Worm (Caenorhabditis elegans) whole organism, L4/young adult: ENCODE data around the gene hmit-1.1.

Experiments used
- W03F9.2 ChIP-seq: fragments of 150-350 bp; optimal IDR thresholded peaks from 2 replicates; lab custom pipeline; 2014; ENCODE audit warnings: missing biosample characterization, missing genetic modification characterization
- dao-5 ChIP-seq: sonication (generic microtip); optimal IDR thresholded peaks from 2 replicates; lab custom pipeline; 2016; ENCODE audit warnings: missing genotype, missing genetic modification characterization, moderate library complexity, missing compliant biosample characterization
- him-1 ChIP-seq: sonication (generic microtip); optimal IDR thresholded peaks from 2 replicates; lab custom pipeline; 2016; ENCODE audit warnings: missing genotype, missing genetic modification reagents, missing genetic modification characterization, missing compliant biosample characterization

Gene hmit-1.1

DNA sequence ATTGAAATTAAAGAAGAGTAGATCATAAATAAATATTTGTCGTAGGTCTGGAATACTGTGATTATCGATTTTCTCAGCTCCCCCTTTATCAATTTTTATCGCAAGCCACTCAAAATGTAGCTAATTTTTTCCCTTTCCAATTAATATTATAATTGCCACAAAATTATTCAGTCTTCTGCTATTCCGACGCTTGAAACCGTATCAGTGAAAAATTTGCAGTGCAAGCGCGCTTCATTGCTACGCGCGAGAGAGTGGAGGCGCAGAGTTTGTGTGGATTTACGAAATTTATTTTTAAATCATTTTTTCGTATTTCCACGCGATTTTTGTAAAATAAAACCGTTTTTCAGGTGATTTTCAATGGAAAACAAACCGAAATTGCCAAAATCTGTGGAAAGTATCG is 17.0 kb downstream of the hmit-1.1 start, which contains the start of gene ints-5:
TSS of gene ints-5 (plus strand) at position 348 of the 400 bp plus-strand sequence.
- TF ChIP-seq W03F9.2 (tag; lab: Kevin White, UChicago) (peak; percentile 40), dao-5 (tag; lab: Kevin White, UChicago) (no peak)

DNA sequence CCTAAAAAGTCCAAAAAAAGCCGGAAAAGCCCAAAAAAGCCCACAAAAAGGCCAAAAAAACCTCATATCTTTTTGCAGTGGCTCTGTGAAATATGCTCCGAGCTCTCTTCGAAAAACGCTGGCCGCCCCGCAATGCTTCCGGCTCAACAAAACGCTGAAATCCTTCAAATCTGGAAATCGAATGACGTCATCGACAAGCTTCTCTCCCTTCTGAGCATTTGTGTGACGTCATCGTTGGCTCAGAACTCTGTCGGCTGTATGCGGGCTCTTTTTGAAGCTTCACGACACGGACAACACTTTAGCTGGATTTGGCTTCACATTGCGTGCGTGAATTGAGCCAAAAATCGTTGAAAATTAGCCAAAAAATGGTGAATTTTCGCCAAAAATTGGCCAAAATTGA is 19.4 kb downstream of the hmit-1.1 start:
- no peak for TF ChIP-seq dao-5 (tag; lab: Kevin White, UChicago)
- TF ChIP-seq W03F9.2 (tag; lab: Kevin White, UChicago) = no peak
- TF ChIP-seq him-1 (tag; lab: Kevin White, UChicago) = no peak

- TF ChIP-seq dao-5 (tag; lab: Kevin White, UChicago) (no peak), him-1 (tag; lab: Kevin White, UChicago) (no peak), W03F9.2 (tag; lab: Kevin White, UChicago) (no peak)
Observed at ce11 chrV:18553750-18554149, 37.2 kb downstream of the hmit-1.1 start, which contains the start of gene Y51A2D.8. Gene Y51A2D.8 (minus strand): TSS chrV:18553850.

DNA sequence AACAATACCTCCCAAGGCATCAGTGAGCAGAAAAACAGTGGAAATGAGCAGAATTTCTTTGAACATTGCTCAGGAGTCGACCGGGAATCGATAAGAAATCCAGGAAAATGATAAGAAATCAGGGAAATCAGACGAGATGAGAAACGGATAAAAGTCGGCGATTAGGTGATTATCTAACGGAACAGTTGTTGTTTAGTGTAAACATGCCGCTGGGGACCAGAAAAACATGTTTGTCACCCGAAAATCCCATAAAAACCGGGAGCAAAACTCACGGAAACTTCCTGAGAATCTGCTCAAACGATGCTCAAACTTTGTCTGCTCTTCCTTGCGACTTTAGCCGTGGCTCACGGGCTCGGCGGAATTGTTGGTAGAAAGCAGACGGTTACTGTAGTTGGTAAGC is 39.9 kb downstream of the hmit-1.1 start, which contains the start of the genes ttr-24 and ttr-25:
TSS of gene ttr-24 (minus strand) at position 156 of the 400 bp plus-strand sequence.
TSS of gene ttr-25 (plus strand) at position 227 of the 400 bp plus-strand sequence.
- TF ChIP-seq dao-5 (tag; lab: Kevin White, UChicago) (no peak), him-1 (tag; lab: Kevin White, UChicago) (no peak), W03F9.2 (tag; lab: Kevin White, UChicago) (no peak)

DNA sequence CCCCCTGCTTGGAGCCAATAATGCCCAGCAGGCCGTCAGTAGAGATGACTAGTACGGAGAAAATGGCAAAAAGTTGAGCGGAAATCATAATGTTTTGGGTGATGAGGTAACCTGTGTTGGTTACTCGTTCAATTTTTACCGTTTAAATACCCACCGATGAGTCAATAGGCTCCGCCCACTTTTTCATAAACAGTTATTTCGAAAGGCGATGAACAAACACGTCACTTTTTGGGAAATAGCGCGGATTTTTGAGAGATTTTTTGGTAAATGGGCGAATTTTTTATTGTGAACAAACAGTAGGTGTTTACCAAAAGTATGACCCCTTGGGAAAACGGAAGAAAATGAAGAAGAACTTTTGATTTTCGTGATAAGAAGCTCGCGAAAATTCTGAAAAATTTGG is 43.6 kb downstream of the hmit-1.1 start, which contains the start of gene ttr-26:
TSS of gene ttr-26 (minus strand) at position 101 of the 400 bp plus-strand sequence.
- TF ChIP-seq him-1 (tag; lab: Kevin White, UChicago) (no peak), dao-5 (tag; lab: Kevin White, UChicago) (no peak), W03F9.2 (tag; lab: Kevin White, UChicago) (no peak)

- TF ChIP-seq W03F9.2 (tag; lab: Kevin White, UChicago) (no peak), him-1 (tag; lab: Kevin White, UChicago) (no peak), dao-5 (tag; lab: Kevin White, UChicago) (no peak)
Observed at ce11 chrV:18560944-18561343, 44.4 kb downstream of the hmit-1.1 start.

DNA sequence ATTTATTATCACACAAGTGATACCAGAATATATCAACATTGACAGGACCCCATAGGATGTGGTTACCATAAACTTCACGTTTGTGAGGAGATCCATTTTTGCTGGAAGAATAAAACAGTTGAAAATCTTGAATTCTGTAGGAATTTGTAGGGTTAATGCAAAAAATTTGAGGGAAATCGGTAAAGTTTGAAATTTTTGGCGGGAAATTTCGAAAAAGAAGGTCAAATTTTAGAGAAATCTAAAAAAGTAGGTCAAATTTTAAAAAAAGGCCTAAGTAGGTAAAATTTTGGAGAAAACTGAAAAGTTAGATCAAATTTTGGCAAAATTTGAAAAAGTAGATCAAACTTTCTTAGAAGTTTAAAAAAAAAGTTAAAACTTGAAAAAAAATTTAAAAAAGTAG is 48.2 kb downstream of the hmit-1.1 start, which contains the start of gene srg-34:
TSS of gene srg-34 (minus strand) at position 101 of the 400 bp plus-strand sequence.
- TF ChIP-seq W03F9.2 (tag; lab: Kevin White, UChicago) (no peak), him-1 (tag; lab: Kevin White, UChicago) (no peak), dao-5 (tag; lab: Kevin White, UChicago) (no peak)

DNA sequence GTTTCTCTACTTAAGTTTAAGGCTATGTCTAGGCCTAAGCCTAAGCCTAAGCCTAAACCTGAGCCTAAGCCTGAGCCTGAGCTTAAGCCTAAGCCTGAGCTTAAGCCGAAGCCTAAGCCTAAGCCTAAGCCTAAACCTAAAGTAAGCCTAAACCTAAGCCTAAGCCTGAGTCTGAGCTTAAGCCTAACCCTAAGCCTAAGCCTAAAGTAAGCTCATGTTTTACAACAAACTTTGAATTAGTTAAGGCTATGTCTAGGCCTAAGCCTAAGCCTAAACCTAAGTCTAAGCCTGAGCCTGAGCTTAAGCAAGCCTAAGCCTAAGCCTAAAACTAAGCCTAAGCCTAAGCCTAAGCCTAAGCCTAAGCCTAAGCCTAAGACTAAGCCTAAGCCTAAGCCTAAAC is 49.0 kb downstream of the hmit-1.1 start:
- TF ChIP-seq dao-5 (tag; lab: Kevin White, UChicago) = no peak
- TF ChIP-seq him-1 (tag; lab: Kevin White, UChicago) = no peak
- no peak for TF ChIP-seq W03F9.2 (tag; lab: Kevin White, UChicago)

DNA sequence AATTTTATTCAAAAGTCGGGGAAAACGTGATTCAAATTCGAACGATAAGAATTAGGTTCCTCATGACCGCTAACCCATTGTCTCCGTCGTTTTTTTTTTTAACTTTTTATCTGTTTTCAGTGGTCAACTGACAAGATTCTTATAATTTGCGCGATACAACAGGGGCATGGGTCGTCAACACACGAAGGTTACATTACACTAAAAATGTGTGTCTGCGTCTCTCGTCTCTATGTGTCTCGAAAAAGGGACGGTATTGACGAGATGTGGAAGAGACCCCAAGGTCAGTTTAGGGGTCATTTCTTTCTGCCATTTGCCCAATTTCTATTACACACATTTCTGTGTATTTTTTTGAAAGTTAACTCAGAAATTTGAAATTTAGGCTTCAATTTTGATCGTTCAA is 52.9 kb downstream of the hmit-1.1 start:
- no peak for TF ChIP-seq W03F9.2 (tag; lab: Kevin White, UChicago)
- TF ChIP-seq him-1 (tag; lab: Kevin White, UChicago) = no peak
- TF ChIP-seq dao-5 (tag; lab: Kevin White, UChicago) = no peak

- no peak for TF ChIP-seq dao-5 (tag; lab: Kevin White, UChicago)
- TF ChIP-seq W03F9.2 (tag; lab: Kevin White, UChicago) = no peak
- TF ChIP-seq him-1 (tag; lab: Kevin White, UChicago) = no peak
Observed at ce11 chrV:18571533-18571932, 54.9 kb downstream of the hmit-1.1 start, which contains the start of gene Y51A2D.21. Gene Y51A2D.21 (plus strand): TSS chrV:18571833.

- TF ChIP-seq W03F9.2 (tag; lab: Kevin White, UChicago) (no peak), him-1 (tag; lab: Kevin White, UChicago) (no peak), dao-5 (tag; lab: Kevin White, UChicago) (no peak)
Observed at ce11 chrV:18573199-18573598, 56.6 kb downstream of the hmit-1.1 start.
